Worm (Caenorhabditis elegans) whole organism, young adult: ENCODE data around the gene evl-14.

Experiments
- F33H1.4 ChIP-seq: fragments of 200-800 bp; sonication (Bioruptor generic); IDR thresholded peaks from 2 replicates; pipeline ENCODE4 v1.3.6; 2022; ENCODE audit warnings: missing genetic modification reagents, missing genetic modification characterization, missing compliant biosample characterization
- F39B2.1 ChIP-seq: fragments of 200-800 bp; sonication (Bioruptor generic); IDR thresholded peaks from 2 replicates; pipeline ENCODE4 v1.3.6; 2022; ENCODE audit warnings: missing genetic modification reagents, missing genetic modification characterization, missing compliant biosample characterization
- F57A8.1 ChIP-seq: fragments of 200-800 bp; sonication (Bioruptor generic); optimal IDR thresholded peaks from 2 replicates; lab custom pipeline; 2018; ENCODE audit warnings: mild to moderate bottlenecking, missing genetic modification characterization, moderate library complexity, missing compliant biosample characterization
- K12H6.12 ChIP-seq: fragments of 200-800 bp; sonication (Bioruptor generic); optimal IDR thresholded peaks from 2 replicates; lab custom pipeline; 2018; ENCODE audit warnings: mild to moderate bottlenecking, missing genetic modification characterization, missing compliant biosample characterization
- Y53F4B.3 ChIP-seq: fragments of 200-800 bp; sonication (Bioruptor generic); IDR thresholded peaks from 2 replicates; pipeline ENCODE4 v1.3.6; 2022; ENCODE audit warnings: missing genetic modification reagents, missing genetic modification characterization, missing compliant biosample characterization
- Y53G8AR.9 ChIP-seq: fragments of 200-800 bp; sonication (Bioruptor generic); conservative IDR thresholded peaks from 2 replicates; pipeline ENCODE4 v1.3.6; 2022; ENCODE audit warnings: missing genetic modification reagents, missing genetic modification characterization, missing compliant biosample characterization
- ZK185.1 ChIP-seq: sonication (generic microtip); optimal IDR thresholded peaks from 2 replicates; lab custom pipeline; 2016; ENCODE audit warnings: mild to moderate bottlenecking, missing genetic modification characterization, missing compliant biosample characterization; ENCODE audit not compliant: poor library complexity, severe bottlenecking
- attf-6 ChIP-seq: fragments of 200-800 bp; sonication (Bioruptor generic); IDR thresholded peaks from 2 replicates; pipeline ENCODE4 v1.3.6; 2022; ENCODE audit warnings: missing genetic modification reagents, missing genetic modification characterization, missing compliant biosample characterization
- ccch-3 ChIP-seq: fragments of 200-800 bp; sonication (Bioruptor generic); optimal IDR thresholded peaks from 2 replicates; lab custom pipeline; 2018; ENCODE audit warnings: mild to moderate bottlenecking, missing genetic modification characterization, missing compliant biosample characterization
- cebp-2 ChIP-seq: fragments of 200-800 bp; sonication (Bioruptor generic); IDR thresholded peaks from 2 replicates; pipeline ENCODE4 v1.3.6; 2022; ENCODE audit warnings: missing genetic modification characterization, missing compliant biosample characterization
- ceh-100 ChIP-seq: fragments of 200-800 bp; sonication (Bioruptor generic); IDR thresholded peaks from 2 replicates; pipeline ENCODE4 v1.3.6; 2022; ENCODE audit warnings: missing genetic modification reagents, missing genetic modification characterization, missing compliant biosample characterization
- ceh-40 ChIP-seq: fragments of 200-800 bp; sonication (Bioruptor generic); IDR thresholded peaks from 2 replicates; pipeline ENCODE4 v1.3.6; 2022; ENCODE audit warnings: missing genetic modification characterization, missing compliant biosample characterization
- ceh-79 ChIP-seq: sonication (generic microtip); optimal IDR thresholded peaks from 2 replicates; lab custom pipeline; 2017; ENCODE audit warnings: mild to moderate bottlenecking, missing genetic modification characterization, missing compliant biosample characterization
- ceh-91 ChIP-seq: fragments of 200-800 bp; sonication (Bioruptor generic); IDR thresholded peaks from 2 replicates; pipeline ENCODE4 v1.3.6; 2022; ENCODE audit warnings: missing genetic modification reagents, missing genetic modification characterization, missing compliant biosample characterization
- egl-44 ChIP-seq: fragments of 200-800 bp; sonication (Bioruptor generic); IDR thresholded peaks from 2 replicates; pipeline ENCODE4 v1.3.6; 2022; ENCODE audit warnings: missing genetic modification reagents, missing genetic modification characterization, missing compliant biosample characterization
- ets-4 ChIP-seq: fragments of 200-800 bp; sonication (Bioruptor generic); optimal IDR thresholded peaks from 2 replicates; lab custom pipeline; 2018; ENCODE audit warnings: mild to moderate bottlenecking, missing genetic modification characterization, missing compliant biosample characterization
- fkh-3 ChIP-seq: sonication (generic microtip); optimal IDR thresholded peaks from 2 replicates; lab custom pipeline; 2016; ENCODE audit warnings: mild to moderate bottlenecking, missing genetic modification characterization, missing compliant biosample characterization
- him-1 ChIP-seq: sonication (generic microtip); optimal IDR thresholded peaks from 2 replicates; lab custom pipeline; 2016; ENCODE audit warnings: missing genotype, missing genetic modification reagents, missing genetic modification characterization, missing compliant biosample characterization
- hmg-1.2 ChIP-seq: fragments of 200-800 bp; sonication (Bioruptor generic); IDR thresholded peaks from 2 replicates; pipeline ENCODE4 v1.3.6; 2022; ENCODE audit warnings: missing genetic modification reagents, missing genetic modification characterization, missing compliant biosample characterization
- hrde-1 ChIP-seq: sonication (generic microtip); optimal IDR thresholded peaks from 2 replicates; lab custom pipeline; 2016; ENCODE audit warnings: missing genetic modification characterization, mild to moderate bottlenecking, missing compliant biosample characterization, moderate library complexity, missing genotype, missing genetic modification reagents, borderline replicate concordance
- hsf-1 ChIP-seq: fragments of 200-800 bp; sonication (Bioruptor generic); IDR thresholded peaks from 2 replicates; pipeline ENCODE4 v1.3.6; 2022; ENCODE audit warnings: missing genetic modification reagents, missing genetic modification characterization, missing compliant biosample characterization
- lin-54 ChIP-seq: fragments of 200-800 bp; sonication (Bioruptor generic); optimal IDR thresholded peaks from 2 replicates; lab custom pipeline; 2018; ENCODE audit warnings: mild to moderate bottlenecking, missing genetic modification characterization, missing compliant biosample characterization
- mcd-1 ChIP-seq: fragments of 200-800 bp; sonication (Bioruptor generic); IDR thresholded peaks from 2 replicates; pipeline ENCODE4 v1.3.6; 2022; ENCODE audit warnings: missing genetic modification reagents, missing genetic modification characterization, missing compliant biosample characterization
- nfya-1 ChIP-seq: sonication (generic microtip); optimal IDR thresholded peaks from 2 replicates; lab custom pipeline; 2017; ENCODE audit warnings: antibody characterized with exemption, missing compliant biosample characterization, missing genetic modification characterization, borderline replicate concordance; ENCODE audit not compliant: insufficient read depth
- nhr-80 ChIP-seq: sonication (generic microtip); optimal IDR thresholded peaks from 2 replicates; lab custom pipeline; 2016; ENCODE audit warnings: missing genetic modification characterization, missing compliant biosample characterization
- pha-4 ChIP-seq: fragments of 150-350 bp; sonication (generic microtip); optimal IDR thresholded peaks from 2 replicates; lab custom pipeline; 2014; ENCODE audit warnings: missing biosample characterization, missing genetic modification reagents, missing genetic modification characterization
- snpc-1.3 ChIP-seq: sonication (generic microtip); optimal IDR thresholded peaks from 2 replicates; lab custom pipeline; 2017; ENCODE audit warnings: missing genetic modification characterization, mild to moderate bottlenecking, missing compliant biosample characterization, antibody characterized with exemption, moderate library complexity, missing genotype, missing genetic modification reagents; ENCODE audit not compliant: insufficient read depth
- sptf-2 ChIP-seq: fragments of 200-800 bp; sonication (Bioruptor generic); optimal IDR thresholded peaks from 2 replicates; lab custom pipeline; 2018; ENCODE audit warnings: mild to moderate bottlenecking, missing genetic modification characterization, missing compliant biosample characterization
- tbp1 ChIP-seq: fragments of 200-800 bp; sonication (Bioruptor generic); optimal IDR thresholded peaks from 2 replicates; lab custom pipeline; 2018; ENCODE audit warnings: mild to moderate bottlenecking, missing genetic modification characterization, missing compliant biosample characterization
- unc-130 ChIP-seq: sonication (generic microtip); optimal IDR thresholded peaks from 2 replicates; lab custom pipeline; 2016; ENCODE audit warnings: missing genetic modification reagents, missing genetic modification characterization, missing compliant biosample characterization

Gene evl-14

DNA sequence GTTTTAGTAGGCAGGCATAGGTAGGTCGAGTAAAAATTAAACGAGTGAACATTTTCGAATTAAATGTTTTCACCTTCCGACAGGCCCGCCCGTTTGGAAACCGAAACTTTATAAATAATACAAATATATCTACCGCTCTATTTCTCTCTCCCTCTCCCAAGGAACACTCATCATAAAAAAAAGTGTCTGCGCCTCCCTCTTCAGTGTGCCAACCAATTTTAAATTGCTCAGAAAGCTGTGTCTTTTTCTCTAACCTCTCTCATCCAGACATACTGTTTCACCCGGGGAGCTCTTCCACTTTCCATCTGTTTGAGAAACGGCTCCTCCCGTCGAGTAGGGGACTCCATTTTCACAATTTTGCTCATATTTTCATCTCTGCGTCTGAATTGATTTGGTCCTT, 10.2 kb upstream of the evl-14 start:
- TF ChIP-seq ZK185.1 (tag; lab: Kevin White, UChicago) (peak; percentile 5), hrde-1 (tag; lab: Kevin White, UChicago) (no peak), sptf-2 (GFP tag; lab: Kevin White, UChicago) (no peak), ceh-100 (GFP tag; lab: Robert Waterston, UW) (no peak), ceh-40 (GFP tag; lab: Robert Waterston, UW) (no peak), hmg-1.2 (GFP tag; lab: Robert Waterston, UW) (peak; percentile 73; the same call in 1 of the 2 replicates), fkh-3 (no peak), unc-130 (GFP tag; lab: Kevin White, UChicago) (no peak), nfya-1 (no peak)

- TF ChIP-seq ccch-3 (no peak), ceh-100 (GFP tag; lab: Robert Waterston, UW) (no peak), mcd-1 (GFP tag; lab: Robert Waterston, UW) (no peak), F57A8.1 (no peak), Y53F4B.3 (no peak), F33H1.4 (no peak), K12H6.12 (no peak), tbp1 (GFP tag; lab: Kevin White, UChicago) (no peak)
Measured at ce11 chrIII:4321399-4321798, 8.5 kb upstream of the evl-14 start, which contains the start of gene H38K22.7. H38K22.7 (plus strand) TSS chrIII:4321699.

DNA sequence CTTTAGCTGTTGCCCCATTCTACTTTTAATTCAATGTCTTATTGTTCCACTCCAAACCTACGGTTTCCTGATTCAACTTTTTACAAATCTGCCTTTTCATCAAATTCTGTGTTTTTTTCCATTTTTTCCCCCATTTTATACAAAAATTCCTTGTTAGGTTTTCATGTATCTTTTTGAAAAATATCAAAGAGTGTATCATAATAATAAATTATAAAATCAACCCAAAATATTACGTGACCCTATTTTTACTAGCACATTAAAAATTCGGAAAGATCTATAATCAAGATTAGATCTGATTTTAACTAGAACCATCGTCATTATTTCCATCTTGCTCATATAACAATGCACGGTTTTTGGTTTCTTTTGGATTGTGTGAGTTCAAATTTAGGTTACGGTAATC, 7.2 kb upstream of the evl-14 start, which contains the start of gene H38K22.6:
H38K22.6 (plus strand) TSS at position 301 of the 400 bp plus-strand sequence.
- no peak for TF ChIP-seq F39B2.1 (GFP tag; lab: Robert Waterston, UW)
- no peak for TF ChIP-seq cebp-2
- TF ChIP-seq ZK185.1 (tag; lab: Kevin White, UChicago) = no peak
- TF ChIP-seq attf-6 (GFP tag; lab: Robert Waterston, UW) = no peak
- TF ChIP-seq ets-4 (GFP tag; lab: Kevin White, UChicago) = no peak
- no peak for TF ChIP-seq snpc-1.3
- TF ChIP-seq ceh-100 (GFP tag; lab: Robert Waterston, UW) = no peak
- no peak for TF ChIP-seq hsf-1 (GFP tag; lab: Robert Waterston, UW)
- no peak for TF ChIP-seq lin-54 (GFP tag; lab: Kevin White, UChicago)
- no peak for TF ChIP-seq Y53G8AR.9 (GFP tag; lab: Robert Waterston, UW)

ce11 chrIII:4317065-4317752, 4.3 kb upstream of the evl-14 start, which contains the start of gene tag-131:
tag-131 (plus strand) TSS chrIII:4317702.
- peak; percentile 20; the same call in 1 of the 2 replicates for TF ChIP-seq hmg-1.2 (GFP tag; lab: Robert Waterston, UW)
- TF ChIP-seq him-1 = no peak

ce11 chrIII:4314502-4314901, 1.6 kb upstream of the evl-14 start:
- TF ChIP-seq ceh-79 (tag; lab: Kevin White, UChicago) = no peak
- TF ChIP-seq pha-4 (tag; lab: Kevin White, UChicago) = no peak
- peak; percentile 45 for TF ChIP-seq nhr-80 (tag; lab: Kevin White, UChicago)

DNA sequence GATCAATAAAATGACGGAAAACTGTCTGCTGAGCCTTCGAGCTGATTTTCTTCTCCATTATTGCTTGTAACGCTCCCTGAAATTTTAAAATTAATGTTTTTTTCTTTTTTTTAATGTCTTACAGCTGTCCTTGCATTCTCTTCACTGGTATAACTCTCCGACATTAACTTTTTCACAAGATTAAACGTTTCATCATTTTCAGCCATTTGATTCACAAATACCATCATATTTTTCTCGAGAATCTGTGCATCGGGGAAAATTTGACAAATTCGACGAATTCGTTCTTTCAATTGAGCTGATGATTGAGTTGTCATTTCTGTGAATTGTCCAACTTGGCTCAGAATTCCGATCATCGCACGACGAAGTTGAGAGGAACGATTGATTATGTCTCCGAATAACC, 3.6 kb downstream of the evl-14 start:
- no peak for TF ChIP-seq egl-44 (GFP tag; lab: Robert Waterston, UW)
- no peak for TF ChIP-seq ceh-91 (GFP tag; lab: Robert Waterston, UW)
- TF ChIP-seq fkh-3 = no peak
